Fruit fly (Drosophila melanogaster) whole organism, embryonic: Measurements from ENCODE around the gene CG14401.

ENCODE experiments used
- Atf6 ChIP-seq: fragments of 200-800 bp; sonication (Bioruptor generic); IDR thresholded peaks from 2 replicates; pipeline ENCODE4 v1.3.6; 2022; ENCODE audit warnings: missing biosample characterization, missing genetic modification characterization
- CG1024 ChIP-seq: fragments of 200-800 bp; sonication (Bioruptor generic); IDR thresholded peaks from 2 replicates; pipeline ENCODE4 v1.3.6; 2022; ENCODE audit warnings: missing biosample characterization, missing genetic modification characterization
- CG10431 ChIP-seq: fragments of 200-800 bp; sonication (Bioruptor generic); optimal IDR thresholded peaks from 3 replicates; lab custom pipeline; 2018; ENCODE audit warnings: missing biosample characterization, mild to moderate bottlenecking, missing genetic modification characterization
- CG11085 ChIP-seq: fragments of 200-800 bp; sonication (Bioruptor generic); IDR thresholded peaks from 2 replicates; pipeline ENCODE4 v1.3.6; 2022; ENCODE audit warnings: missing biosample characterization, missing genetic modification characterization
- CG1233 ChIP-seq: fragments of 200-800 bp; sonication (Bioruptor generic); optimal IDR thresholded peaks from 4 replicates; lab custom pipeline; 2018; ENCODE audit warnings: missing biosample characterization, mild to moderate bottlenecking, missing genetic modification characterization
- CG13424 ChIP-seq: fragments of 200-800 bp; sonication (Bioruptor generic); optimal IDR thresholded peaks from 2 replicates; lab custom pipeline; 2019; ENCODE audit warnings: missing biosample characterization, mild to moderate bottlenecking, missing genetic modification characterization, moderate library complexity
- CG14441 ChIP-seq: fragments of 200-800 bp; sonication (Bioruptor generic); IDR thresholded peaks from 2 replicates; pipeline ENCODE4 v1.3.6; 2022; ENCODE audit warnings: missing biosample characterization, missing genetic modification characterization
- CG1529 ChIP-seq: fragments of 200-800 bp; sonication (Bioruptor generic); optimal IDR thresholded peaks from 3 replicates; lab custom pipeline; 2018; ENCODE audit warnings: missing biosample characterization, missing genetic modification characterization
- CG17328 ChIP-seq: fragments of 200-800 bp; sonication (Bioruptor generic); IDR thresholded peaks from 2 replicates; pipeline ENCODE4 v1.3.6; 2022; ENCODE audit warnings: missing biosample characterization, missing genetic modification characterization
- CG18262 ChIP-seq: fragments of 200-800 bp; optimal IDR thresholded peaks from 3 replicates; lab custom pipeline; 2019; ENCODE audit warnings: missing biosample characterization, mild to moderate bottlenecking, missing genetic modification characterization, moderate library complexity
- CG1832 ChIP-seq: fragments of 200-800 bp; sonication (Bioruptor generic); optimal IDR thresholded peaks from 2 replicates; lab custom pipeline; 2017; ENCODE audit warnings: missing biosample characterization, mild to moderate bottlenecking, missing genetic modification characterization, inconsistent platforms
- CG2678 ChIP-seq: fragments of 200-800 bp; sonication (Bioruptor generic); optimal IDR thresholded peaks from 3 replicates; lab custom pipeline; 2019; ENCODE audit warnings: missing biosample characterization, mild to moderate bottlenecking, missing genetic modification characterization, moderate library complexity
- CG3163 ChIP-seq: fragments of 200-800 bp; sonication (Bioruptor generic); optimal IDR thresholded peaks from 3 replicates; lab custom pipeline; 2016; ENCODE audit warnings: missing biosample characterization, missing genetic modification characterization
- CG33213 ChIP-seq: fragments of 200-800 bp; sonication (Bioruptor generic); optimal IDR thresholded peaks from 3 replicates; lab custom pipeline; 2016; ENCODE audit warnings: missing biosample characterization, missing genetic modification characterization
- CG34224 ChIP-seq: fragments of 200-800 bp; sonication (Bioruptor generic); IDR thresholded peaks from 3 replicates; pipeline ENCODE4 v1.3.6; 2022; ENCODE audit warnings: missing biosample characterization, missing genetic modification characterization; ENCODE audit not compliant: partially characterized antibody
- CG4707 ChIP-seq: fragments of 200-800 bp; sonication (Bioruptor generic); optimal IDR thresholded peaks from 2 replicates; lab custom pipeline; 2018; ENCODE audit warnings: missing biosample characterization, mild to moderate bottlenecking, missing genetic modification characterization, moderate library complexity
- CG5180 ChIP-seq: fragments of 200-800 bp; sonication (Bioruptor generic); optimal IDR thresholded peaks from 3 replicates; lab custom pipeline; 2017; ENCODE audit warnings: missing biosample characterization, missing genetic modification characterization, mild to moderate bottlenecking, moderate library complexity, missing genetic modification reagents
- CG6765 ChIP-seq: fragments of 200-800 bp; sonication (Bioruptor generic); optimal IDR thresholded peaks from 3 replicates; lab custom pipeline; 2017; ENCODE audit warnings: missing biosample characterization, mild to moderate bottlenecking, missing genetic modification characterization
- CG7372 ChIP-seq: fragments of 200-800 bp; sonication (Bioruptor generic); IDR thresholded peaks from 2 replicates; pipeline ENCODE4 v1.3.6; 2022; ENCODE audit warnings: missing biosample characterization, missing genetic modification characterization
- CG7556 ChIP-seq: fragments of 200-800 bp; sonication (Bioruptor generic); optimal IDR thresholded peaks from 2 replicates; lab custom pipeline; 2017; ENCODE audit warnings: missing biosample characterization, mild to moderate bottlenecking, missing genetic modification characterization
- CG7963 ChIP-seq: fragments of 200-800 bp; sonication (Bioruptor generic); IDR thresholded peaks from 3 replicates; pipeline ENCODE4 v1.3.6; 2022; ENCODE audit warnings: missing biosample characterization, missing genetic modification characterization; ENCODE audit not compliant: partially characterized antibody
- CG8089 ChIP-seq: fragments of 200-800 bp; sonication (Bioruptor generic); optimal IDR thresholded peaks from 3 replicates; lab custom pipeline; 2016; ENCODE audit warnings: missing biosample characterization, missing genetic modification characterization
- Camta ChIP-seq: fragments of 200-800 bp; sonication (Bioruptor generic); optimal IDR thresholded peaks from 2 replicates; lab custom pipeline; 2016; ENCODE audit warnings: missing biosample characterization, missing genetic modification characterization
- D19A ChIP-seq: fragments of 200-800 bp; optimal IDR thresholded peaks from 3 replicates; lab custom pipeline; 2019; ENCODE audit warnings: missing biosample characterization, mild to moderate bottlenecking, missing genetic modification characterization, moderate library complexity
- Dbx ChIP-seq: fragments of 200-800 bp; sonication (Bioruptor generic); IDR thresholded peaks from 3 replicates; pipeline ENCODE4 v1.3.6; 2022; ENCODE audit warnings: missing biosample characterization, missing genetic modification characterization
- Deaf1 ChIP-seq: fragments of 200-800 bp; optimal IDR thresholded peaks from 3 replicates; lab custom pipeline; 2019; ENCODE audit warnings: missing biosample characterization, mild to moderate bottlenecking, missing genetic modification characterization, moderate library complexity
- E2f1 ChIP-seq: fragments of 200-800 bp; sonication (Bioruptor generic); IDR thresholded peaks from 2 replicates; pipeline ENCODE4 v1.3.6; 2022; ENCODE audit warnings: missing biosample characterization, missing genetic modification characterization
- HLH4C ChIP-seq: fragments of 200-800 bp; sonication (Bioruptor generic); IDR thresholded peaks from 3 replicates; pipeline ENCODE4 v1.3.6; 2022; ENCODE audit warnings: missing biosample characterization, missing genetic modification characterization; ENCODE audit not compliant: partially characterized antibody
- Hmr ChIP-seq: fragments of 200-800 bp; sonication (Bioruptor generic); optimal IDR thresholded peaks from 3 replicates; lab custom pipeline; 2017; ENCODE audit warnings: mild to moderate bottlenecking, missing biosample characterization, missing genetic modification reagents, missing genetic modification characterization
- Hmx ChIP-seq: fragments of 200-800 bp; sonication (Bioruptor generic); optimal IDR thresholded peaks from 2 replicates; lab custom pipeline; 2016; ENCODE audit warnings: missing biosample characterization, missing genetic modification characterization
- Lhr ChIP-seq: fragments of 200-800 bp; sonication (Bioruptor generic); optimal IDR thresholded peaks from 3 replicates; lab custom pipeline; 2017; ENCODE audit warnings: mild to moderate bottlenecking, missing biosample characterization, missing genetic modification reagents, missing genetic modification characterization
- Rfx ChIP-seq: fragments of 200-800 bp; sonication (Bioruptor generic); IDR thresholded peaks from 2 replicates; pipeline ENCODE4 v1.3.6; 2022; ENCODE audit warnings: missing biosample characterization, missing genetic modification characterization
- ac ChIP-seq: fragments of 200-800 bp; sonication (Bioruptor generic); optimal IDR thresholded peaks from 3 replicates; lab custom pipeline; 2017; ENCODE audit warnings: missing biosample characterization, mild to moderate bottlenecking, missing genetic modification characterization
- bigmax ChIP-seq: fragments of 200-800 bp; sonication (Bioruptor generic); optimal IDR thresholded peaks from 2 replicates; lab custom pipeline; 2018; ENCODE audit warnings: missing biosample characterization, mild to moderate bottlenecking, missing genetic modification characterization
- ci ChIP-seq: fragments of 200-800 bp; sonication (Bioruptor generic); IDR thresholded peaks from 3 replicates; pipeline ENCODE4 v1.3.6; 2022; ENCODE audit warnings: missing biosample characterization, missing genetic modification characterization
- esg ChIP-seq: fragments of 200-800 bp; sonication (Bioruptor generic); conservative IDR thresholded peaks from 2 replicates; pipeline ENCODE4 v1.3.6; 2022; ENCODE audit warnings: missing biosample characterization, missing genetic modification characterization
- fd64A ChIP-seq: fragments of 200-800 bp; sonication (Bioruptor generic); optimal IDR thresholded peaks from 3 replicates; lab custom pipeline; 2018; ENCODE audit warnings: missing biosample characterization, mild to moderate bottlenecking, missing genetic modification characterization
- jing ChIP-seq: fragments of 200-800 bp; sonication (Bioruptor generic); optimal IDR thresholded peaks from 2 replicates; lab custom pipeline; 2018; ENCODE audit warnings: missing biosample characterization, mild to moderate bottlenecking, missing genetic modification characterization
- lbe ChIP-seq: fragments of 200-800 bp; sonication (Bioruptor generic); optimal IDR thresholded peaks from 2 replicates; lab custom pipeline; 2016; ENCODE audit warnings: missing biosample characterization, mild to moderate bottlenecking, missing genetic modification characterization
- nmo ChIP-seq: fragments of 200-800 bp; sonication (Bioruptor generic); optimal IDR thresholded peaks from 2 replicates; lab custom pipeline; 2018; ENCODE audit warnings: missing biosample characterization, mild to moderate bottlenecking, missing genetic modification characterization, moderate library complexity
- pb ChIP-seq: fragments of 200-800 bp; sonication (Bioruptor generic); optimal IDR thresholded peaks from 3 replicates; lab custom pipeline; 2016; ENCODE audit warnings: missing biosample characterization, missing genetic modification characterization
- phol ChIP-seq: fragments of 200-800 bp; sonication (Bioruptor generic); optimal IDR thresholded peaks from 3 replicates; lab custom pipeline; 2018; ENCODE audit warnings: missing biosample characterization, mild to moderate bottlenecking, missing genetic modification characterization, moderate library complexity
- pzg ChIP-seq: fragments of 200-800 bp; sonication (Bioruptor generic); optimal IDR thresholded peaks from 3 replicates; lab custom pipeline; 2018; ENCODE audit warnings: missing biosample characterization, mild to moderate bottlenecking, missing genetic modification characterization, moderate library complexity
- row ChIP-seq: fragments of 200-800 bp; sonication (Bioruptor generic); IDR thresholded peaks from 3 replicates; pipeline ENCODE4 v1.3.6; 2022; ENCODE audit warnings: missing biosample characterization, missing genetic modification characterization
- sens ChIP-seq: fragments of 200-800 bp; sonication (Bioruptor generic); peaks from one replicate; lab custom pipeline; 2016; ENCODE audit warnings: missing biosample characterization, missing genetic modification characterization
- sob ChIP-seq: fragments of 200-800 bp; sonication (Bioruptor generic); IDR thresholded peaks from 2 replicates; pipeline ENCODE4 v1.3.6; 2022; ENCODE audit warnings: missing biosample characterization, missing genetic modification characterization
- sqz ChIP-seq: fragments of 200-800 bp; sonication (Bioruptor generic); optimal IDR thresholded peaks from 3 replicates; lab custom pipeline; 2018; ENCODE audit warnings: missing biosample characterization, mild to moderate bottlenecking, missing genetic modification characterization
- z ChIP-seq: fragments of 200-800 bp; sonication (Bioruptor generic); IDR thresholded peaks from 3 replicates; pipeline ENCODE4 v1.3.6; 2022; ENCODE audit warnings: missing biosample characterization, missing genetic modification characterization

The CG14401 gene

DNA sequence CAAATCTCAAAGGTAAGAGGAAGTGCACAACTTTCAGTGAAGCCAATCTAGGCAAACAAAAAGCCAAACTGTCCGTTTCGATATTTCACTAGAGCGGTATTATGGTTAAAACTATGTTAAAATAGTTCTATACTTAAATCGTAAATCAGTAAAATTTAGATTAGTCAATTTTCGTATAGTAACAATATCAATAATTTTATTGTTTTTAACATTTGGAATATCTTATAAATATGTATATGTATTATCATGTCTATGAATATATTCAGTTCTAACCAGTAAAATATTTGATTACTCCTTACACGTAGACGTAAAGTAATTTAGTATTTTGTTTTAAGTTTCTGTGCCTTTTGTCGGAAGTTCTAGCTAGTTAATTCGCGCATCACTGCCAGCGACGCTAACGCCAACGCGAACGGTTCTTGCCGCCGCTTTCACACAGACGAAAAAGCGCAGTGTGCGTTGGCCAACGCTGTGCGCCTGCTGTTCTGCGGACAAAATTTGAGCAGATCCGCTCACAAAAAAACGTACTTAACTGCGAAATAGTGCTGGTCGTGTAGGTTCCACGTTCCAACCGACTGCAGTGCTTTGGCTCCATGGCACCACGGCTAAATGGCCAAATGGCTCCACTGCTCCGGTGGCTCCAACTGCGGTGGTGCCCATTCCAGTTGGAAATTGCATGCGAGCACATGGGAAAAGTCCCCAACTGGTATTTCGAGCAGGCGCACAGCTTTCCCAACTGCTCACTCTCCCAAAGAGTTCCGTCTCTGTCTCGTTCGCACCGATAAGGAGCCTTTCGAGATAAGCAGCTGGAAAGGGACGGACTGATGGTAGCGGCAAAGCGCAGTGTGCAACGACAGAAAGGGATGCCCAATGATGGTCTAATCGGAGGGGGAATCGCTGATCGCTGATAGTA lies 46.2 kb upstream of the CG14401 start (continued):
- TF ChIP-seq CG7372 (GFP tag; lab: Robert Waterston, UW) (no peak), CG1233 (GFP tag; lab: Kevin White, UChicago) (peak; percentile 13), D19A (tag; lab: Kevin White, UChicago) (no peak), ac (GFP tag; lab: Kevin White, UChicago) (no peak), CG1024 (GFP tag; lab: Robert Waterston, UW) (0 out of 2 replicates have a peak, but pooled peaks have one; percentile 13), CG1529 (GFP tag; lab: Kevin White, UChicago) (peak; percentile 15), bigmax (GFP tag; lab: Kevin White, UChicago) (peak; percentile 25), fd64A (GFP tag; lab: Kevin White, UChicago) (peak; percentile 52), Atf6 (0 out of 2 replicates have a peak, but pooled peaks have one; percentile 8), CG1832 (GFP tag; lab: Kevin White, UChicago) (peak; percentile 94), Deaf1 (tag; lab: Kevin White, UChicago) (peak; percentile 29), Dbx (GFP tag; lab: Robert Waterston, UW) (peak; percentile 44; the same call in 1 of the 3 replicates), HLH4C (GFP tag; lab: Robert Waterston, UW) (peak; percentile 55; the same call in 2 of the 3 replicates), jing (GFP tag; lab: Kevin White, UChicago) (no peak), Hmx (no peak), Hmr (peak; percentile 20), E2f1 (GFP tag; lab: Robert Waterston, UW) (0 out of 2 replicates have a peak, but pooled peaks have one; percentile 14), ci (GFP tag; lab: Robert Waterston, UW) (peak; percentile 76), nmo (GFP tag; lab: Kevin White, UChicago) (peak; percentile 20), CG3163 (GFP tag; lab: Kevin White, UChicago) (peak; percentile 74), sqz (GFP tag; lab: Kevin White, UChicago) (peak; percentile 91), sens (GFP tag; lab: Kevin White, UChicago) (peak; percentile 68), CG4707 (GFP tag; lab: Kevin White, UChicago) (peak; percentile 19), lbe (GFP tag; lab: Kevin White, UChicago) (peak; percentile 39), CG14441 (GFP tag; lab: Robert Waterston, UW) (0 out of 2 replicates have a peak, but pooled peaks have one; percentile 16), CG13424 (tag; lab: Kevin White, UChicago) (peak; percentile 18), CG7963 (peak; percentile 55; the same call in 1 of the 3 replicates), CG7556 (GFP tag; lab: Kevin White, UChicago) (peak; percentile 36), CG5180 (GFP tag; lab: Kevin White, UChicago) (peak; percentile 58), CG17328 (GFP tag; lab: Robert Waterston, UW) (0 out of 2 replicates have a peak, but pooled peaks have one; percentile 25), z (GFP tag; lab: Robert Waterston, UW) (peak; percentile 63; the same call in 1 of the 3 replicates), CG11085 (GFP tag; lab: Robert Waterston, UW) (no peak), Lhr (peak; percentile 64), CG10431 (GFP tag; lab: Kevin White, UChicago) (peak; percentile 79), esg (no peak), CG18262 (tag; lab: Kevin White, UChicago) (peak; percentile 46), CG6765 (GFP tag; lab: Kevin White, UChicago) (peak; percentile 19), Camta (GFP tag; lab: Kevin White, UChicago) (no peak), pb (no peak), row (peak; percentile 76), CG34224 (GFP tag; lab: Robert Waterston, UW) (0 out of 3 replicates have a peak, but pooled peaks have one; percentile 9), phol (peak; percentile 24), sob (GFP tag; lab: Robert Waterston, UW) (peak; percentile 46), CG8089 (GFP tag; lab: Kevin White, UChicago) (peak; percentile 34), pzg (peak; percentile 9), CG33213 (GFP tag; lab: Kevin White, UChicago) (peak; percentile 11), Rfx (GFP tag; lab: Robert Waterston, UW) (peak; percentile 43; the same call in 1 of the 2 replicates), CG2678 (tag; lab: Kevin White, UChicago) (peak; percentile 23)
